Worm (Caenorhabditis elegans) whole organism, L3 larva: Measurements from ENCODE around the gene F19B6.10.

Source experiments
- R02D3.7 ChIP-seq: fragments of 150-350 bp; optimal IDR thresholded peaks from 2 replicates; lab custom pipeline; 2014; ENCODE audit warnings: missing biosample characterization, missing genetic modification characterization
- ZK546.5 ChIP-seq: sonication (generic microtip); optimal IDR thresholded peaks from 2 replicates; lab custom pipeline; 2017; ENCODE audit warnings: missing biosample characterization, missing genetic modification characterization
- aly-2 ChIP-seq: fragments of 150-350 bp; optimal IDR thresholded peaks from 2 replicates; lab custom pipeline; 2014; ENCODE audit warnings: missing biosample characterization, missing genetic modification characterization
- ama-1 ChIP-seq: fragments of 150-350 bp; optimal IDR thresholded peaks from 2 replicates; lab custom pipeline; 2018
- ceh-16 ChIP-seq: sonication (generic microtip); optimal IDR thresholded peaks from 2 replicates; lab custom pipeline; 2017; ENCODE audit warnings: missing biosample characterization, missing genetic modification characterization
- ceh-28 ChIP-seq: fragments of 150-350 bp; optimal IDR thresholded peaks from 2 replicates; lab custom pipeline; 2014; ENCODE audit warnings: missing biosample characterization, missing genetic modification reagents, missing genetic modification characterization
- ceh-82 ChIP-seq: fragments of 150-350 bp; optimal IDR thresholded peaks from 2 replicates; lab custom pipeline; 2014; ENCODE audit warnings: missing biosample characterization, missing genetic modification characterization
- ceh-9 ChIP-seq: sonication (generic microtip); optimal IDR thresholded peaks from 2 replicates; lab custom pipeline; 2018; ENCODE audit warnings: missing biosample characterization, missing genetic modification characterization
- daf-12 ChIP-seq: fragments of 150-350 bp; optimal IDR thresholded peaks from 2 replicates; lab custom pipeline; 2014; ENCODE audit warnings: missing biosample characterization, missing genetic modification reagents, missing genetic modification characterization
- egl-5 ChIP-seq: fragments of 150-350 bp; optimal IDR thresholded peaks from 2 replicates; lab custom pipeline; 2017; ENCODE audit warnings: missing biosample characterization, missing genetic modification reagents, missing genetic modification characterization, inconsistent platforms
- elt-1 ChIP-seq: fragments of 150-350 bp; optimal IDR thresholded peaks from 2 replicates; lab custom pipeline; 2014; ENCODE audit warnings: missing biosample characterization, missing genetic modification characterization
- elt-2 ChIP-seq: sonication (generic microtip); optimal IDR thresholded peaks from 2 replicates; lab custom pipeline; 2016; ENCODE audit warnings: missing genetic modification reagents, mild to moderate bottlenecking, missing genetic modification characterization, missing compliant biosample characterization
- elt-3 ChIP-seq, 3 experiments: fragments of 150-350 bp in 1 of 3; sonication (generic microtip) in 2 of 3; optimal IDR thresholded peaks; 2 replicates in 2 of 3; 4 replicates in 1 of 3; lab custom pipeline; 2014 to 2017; ENCODE audit warnings: missing biosample characterization in 3 of 3, missing genetic modification characterization in 3 of 3
- fkh-10 ChIP-seq: sonication (generic microtip); optimal IDR thresholded peaks from 2 replicates; lab custom pipeline; 2017; ENCODE audit warnings: missing biosample characterization, missing genetic modification reagents, missing genetic modification characterization
- fkh-2 ChIP-seq: fragments of 150-350 bp; optimal IDR thresholded peaks from 2 replicates; lab custom pipeline; 2014; ENCODE audit warnings: missing biosample characterization, missing genetic modification reagents, missing genetic modification characterization
- fos-1 ChIP-seq: fragments of 150-350 bp; optimal IDR thresholded peaks from 2 replicates; lab custom pipeline; 2014; ENCODE audit warnings: missing biosample characterization, missing genetic modification characterization
- hmg-11 ChIP-seq: sonication (generic microtip); optimal IDR thresholded peaks from 2 replicates; lab custom pipeline; 2016; ENCODE audit warnings: missing genetic modification characterization, missing compliant biosample characterization
- jun-1 ChIP-seq: fragments of 150-350 bp; optimal IDR thresholded peaks from 2 replicates; lab custom pipeline; 2014; ENCODE audit warnings: missing biosample characterization, missing genetic modification reagents, missing genetic modification characterization
- lin-15B ChIP-seq: fragments of 150-350 bp; optimal IDR thresholded peaks from 2 replicates; lab custom pipeline; 2014; ENCODE audit warnings: missing biosample characterization, missing genetic modification characterization
- lsy-12 ChIP-seq: sonication (generic microtip); optimal IDR thresholded peaks from 2 replicates; lab custom pipeline; 2016; ENCODE audit warnings: mild to moderate bottlenecking, missing genetic modification characterization, missing compliant biosample characterization
- mdl-1 ChIP-seq: fragments of 150-350 bp; optimal IDR thresholded peaks from 2 replicates; lab custom pipeline; 2014; ENCODE audit warnings: missing biosample characterization, missing genetic modification characterization
- mml-1 ChIP-seq: fragments of 150-350 bp; sonication (generic microtip); optimal IDR thresholded peaks from 3 replicates; lab custom pipeline; 2014; ENCODE audit warnings: missing biosample characterization, missing genetic modification characterization
- nfya-1 ChIP-seq: sonication (generic microtip); optimal IDR thresholded peaks from 2 replicates; lab custom pipeline; 2017; ENCODE audit warnings: missing genetic modification characterization, mild to moderate bottlenecking, missing compliant biosample characterization, antibody characterized with exemption, moderate library complexity; ENCODE audit not compliant: insufficient read depth
- nhr-11 ChIP-seq: fragments of 150-350 bp; optimal IDR thresholded peaks from 2 replicates; lab custom pipeline; 2014; ENCODE audit warnings: missing biosample characterization, missing genetic modification characterization
- nhr-12 ChIP-seq: fragments of 150-350 bp; optimal IDR thresholded peaks from 2 replicates; lab custom pipeline; 2014; ENCODE audit warnings: missing biosample characterization, missing genetic modification characterization
- nhr-23 ChIP-seq: fragments of 150-350 bp; optimal IDR thresholded peaks from 2 replicates; lab custom pipeline; 2014; ENCODE audit warnings: missing biosample characterization, missing genetic modification reagents, missing genetic modification characterization
- nhr-237 ChIP-seq: fragments of 150-350 bp; optimal IDR thresholded peaks from 2 replicates; lab custom pipeline; 2014; ENCODE audit warnings: missing biosample characterization, missing genetic modification characterization
- nhr-28 ChIP-seq: fragments of 150-350 bp; optimal IDR thresholded peaks from 2 replicates; lab custom pipeline; 2014; ENCODE audit warnings: missing biosample characterization, missing genetic modification characterization
- nhr-43 ChIP-seq: sonication (generic microtip); optimal IDR thresholded peaks from 2 replicates; lab custom pipeline; 2016; ENCODE audit warnings: mild to moderate bottlenecking, missing genetic modification characterization, missing compliant biosample characterization; ENCODE audit not compliant: poor library complexity, severe bottlenecking
- nhr-67 ChIP-seq: fragments of 150-350 bp; optimal IDR thresholded peaks from 2 replicates; lab custom pipeline; 2014; ENCODE audit warnings: missing biosample characterization, missing genetic modification characterization
- nhr-76 ChIP-seq: fragments of 150-350 bp; sonication (generic microtip); optimal IDR thresholded peaks from 5 replicates; lab custom pipeline; 2014; ENCODE audit warnings: missing biosample characterization, missing genetic modification characterization
- nhr-77 ChIP-seq: fragments of 150-350 bp; optimal IDR thresholded peaks from 2 replicates; lab custom pipeline; 2014; ENCODE audit warnings: missing biosample characterization, missing genetic modification characterization
- pha-4 ChIP-seq: fragments of 150-350 bp; optimal IDR thresholded peaks from 2 replicates; lab custom pipeline; 2014; ENCODE audit warnings: missing biosample characterization, missing genetic modification reagents, missing genetic modification characterization
- pqm-1 ChIP-seq: fragments of 150-350 bp; optimal IDR thresholded peaks from 2 replicates; lab custom pipeline; 2017; ENCODE audit warnings: missing biosample characterization, missing genetic modification characterization, inconsistent platforms
- skn-1 ChIP-seq: fragments of 150-350 bp; optimal IDR thresholded peaks from 2 replicates; lab custom pipeline; 2014; ENCODE audit warnings: missing biosample characterization, missing genetic modification characterization
- snpc-4 ChIP-seq: fragments of 150-350 bp; optimal IDR thresholded peaks from 2 replicates; lab custom pipeline; 2014; ENCODE audit warnings: missing biosample characterization, missing genetic modification characterization
- tbx-2 ChIP-seq: sonication (generic microtip); optimal IDR thresholded peaks from 2 replicates; lab custom pipeline; 2016; ENCODE audit warnings: mild to moderate bottlenecking, missing genetic modification characterization, missing compliant biosample characterization
- unc-39 ChIP-seq: sonication (generic microtip); optimal IDR thresholded peaks from 4 replicates; lab custom pipeline; 2017; ENCODE audit warnings: missing biosample characterization, missing genetic modification characterization
- unc-62 ChIP-seq: fragments of 150-350 bp; sonication (generic microtip); optimal IDR thresholded peaks from 4 replicates; lab custom pipeline; 2014; ENCODE audit warnings: missing biosample characterization, missing genetic modification reagents, missing genetic modification characterization
- ztf-11 ChIP-seq: fragments of 150-350 bp; optimal IDR thresholded peaks from 2 replicates; lab custom pipeline; 2014; ENCODE audit warnings: missing biosample characterization, missing genetic modification characterization
- ztf-4 ChIP-seq: fragments of 150-350 bp; optimal IDR thresholded peaks from 2 replicates; lab custom pipeline; 2014; ENCODE audit warnings: missing biosample characterization, missing genetic modification characterization

The F19B6.10 gene

DNA sequence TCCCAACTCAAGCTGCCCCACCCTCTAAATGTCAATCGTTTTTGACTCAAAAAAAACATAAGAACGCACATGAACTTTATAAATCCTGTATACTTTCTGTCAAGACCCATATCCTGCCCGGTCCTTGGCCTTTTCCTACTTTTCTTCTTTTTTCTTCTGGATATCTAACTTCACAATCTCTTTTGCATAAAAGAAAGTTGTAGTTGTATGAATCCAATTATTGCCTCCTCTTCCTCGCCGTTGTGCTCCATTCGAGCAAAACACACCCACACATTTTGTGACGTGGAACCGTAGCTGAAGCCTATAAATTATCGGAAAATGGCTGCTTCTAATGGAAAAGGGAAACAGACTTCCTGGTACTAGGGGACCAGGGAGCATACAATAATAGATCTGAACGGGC lies 13.2 kb downstream of the F19B6.10 start:
- TF ChIP-seq hmg-11 (no peak), fkh-10 (GFP tag; lab: Kevin White, UChicago) (peak; percentile 88)

DNA sequence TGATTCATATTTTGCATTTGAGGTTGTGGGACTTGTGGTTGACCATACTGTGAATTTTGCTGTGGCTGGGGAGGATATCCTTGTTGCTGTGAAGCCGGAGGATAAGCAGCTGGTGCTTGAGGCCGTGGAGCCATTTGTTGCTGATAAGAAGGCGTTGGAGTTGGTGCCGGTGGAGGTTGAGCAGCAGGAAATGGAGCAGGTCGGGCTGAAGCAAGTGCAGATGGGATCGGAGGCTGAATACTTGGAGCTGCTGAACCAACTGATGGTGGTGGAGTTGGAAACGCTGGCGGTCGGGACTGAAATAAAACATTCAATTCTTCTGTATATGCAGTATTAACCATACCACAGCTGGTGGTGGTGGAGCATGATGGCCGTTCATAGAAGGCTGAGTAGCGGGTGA lies 23.0 kb downstream of the F19B6.10 start:
- no peak for TF ChIP-seq nhr-237

DNA sequence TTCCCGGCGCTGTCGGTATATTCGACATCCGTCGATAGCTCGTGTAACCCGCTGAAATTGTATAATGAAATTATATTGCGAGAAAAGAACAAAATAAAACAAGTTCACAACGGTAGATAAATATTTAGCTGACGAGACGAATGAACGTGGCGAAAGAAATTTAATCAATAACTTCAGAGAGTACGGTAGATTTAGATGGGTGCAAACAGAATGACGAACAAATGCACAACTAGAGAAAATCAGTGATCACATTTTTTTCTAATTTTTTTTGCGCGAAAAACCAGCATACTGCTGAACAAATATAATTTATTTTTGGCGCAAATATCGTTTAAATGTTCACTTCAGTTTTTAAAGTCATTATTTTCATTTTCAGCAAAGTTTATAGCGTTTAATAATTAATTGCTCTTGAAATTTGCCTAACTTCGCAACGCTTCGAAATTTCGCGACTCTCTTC lies 23.8 kb downstream of the F19B6.10 start, which contains the start of gene sec-24.2:
Gene sec-24.2 (minus strand): TSS at position 51 of the 454 bp plus-strand sequence.
- TF ChIP-seq ceh-16 (tag; lab: Kevin White, UChicago) (no peak), aly-2 (tag; lab: Kevin White, UChicago) (no peak), pha-4 (tag; lab: Kevin White, UChicago) (no peak), nhr-23 (tag; lab: Kevin White, UChicago) (no peak), snpc-4 (no peak), elt-3 (tag; optimal IDR thresholded peaks at IDR 0.05; lab: Kevin White, UChicago) (no peak), nhr-43 (tag; lab: Kevin White, UChicago) (no peak), nhr-76 (no peak), elt-2 (tag; lab: Kevin White, UChicago) (no peak), egl-5 (tag; lab: Kevin White, UChicago) (no peak), mdl-1 (tag; lab: Kevin White, UChicago) (no peak)

DNA sequence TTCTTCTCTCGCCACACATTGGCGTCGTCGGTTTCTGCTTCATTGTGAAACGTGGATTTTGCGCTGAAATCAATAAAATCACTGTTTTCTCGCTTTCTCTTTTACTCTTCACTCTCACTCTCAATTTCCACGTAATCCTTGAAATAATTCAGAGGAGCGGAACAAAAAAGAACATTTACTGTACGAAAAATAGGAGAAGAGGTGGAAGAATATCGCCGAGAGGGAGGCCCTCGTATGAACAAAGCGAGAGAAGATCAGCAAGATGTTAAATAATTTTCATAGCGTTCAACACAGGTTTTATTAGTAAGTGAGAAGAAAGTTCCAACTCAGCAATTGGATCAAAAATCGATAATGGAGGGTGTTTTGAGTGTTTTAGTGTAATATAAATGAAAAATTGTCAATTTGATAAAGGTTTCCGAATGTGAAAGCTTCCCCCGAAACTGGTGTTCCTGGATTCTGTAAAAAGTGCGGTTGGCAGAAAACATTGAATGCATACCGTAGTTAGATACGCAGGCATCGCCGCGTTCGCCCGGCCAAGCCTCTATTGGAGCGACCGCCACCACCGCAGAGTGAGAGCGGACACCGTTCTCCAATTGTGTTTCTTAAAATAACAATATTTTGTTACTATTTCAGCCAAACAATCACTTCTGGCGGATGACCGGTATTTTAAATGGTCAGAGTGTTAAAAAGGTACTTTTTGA lies 24.5 kb downstream of the F19B6.10 start, which contains the start of the genes ccr-4 and ZC518.8:
Gene ccr-4 (plus strand): TSS at position 151 of the 701 bp plus-strand sequence.
Gene ZC518.8 (minus strand): TSS at position 517 of the 701 bp plus-strand sequence.
- TF ChIP-seq ama-1 (peak; percentile 28), pha-4 (tag; lab: Kevin White, UChicago) (peak; percentile 7), daf-12 (tag; lab: Kevin White, UChicago) (no peak), mdl-1 (tag; lab: Kevin White, UChicago) (no peak), ceh-82 (tag; lab: Kevin White, UChicago) (no peak), ceh-16 (tag; lab: Kevin White, UChicago) (no peak), hmg-11 (no peak), elt-2 (tag; lab: Kevin White, UChicago) (peak; percentile 22), snpc-4 (peak; percentile 3), fkh-2 (tag; lab: Kevin White, UChicago) (no peak), unc-62 (GFP tag; lab: Kevin White, UChicago) (no peak), nhr-11 (tag; lab: Kevin White, UChicago) (no peak), elt-3 (tag; optimal IDR thresholded peaks at IDR 0.05; lab: Kevin White, UChicago) (no peak), nhr-28 (tag; lab: Kevin White, UChicago) (no peak), unc-39 (tag; lab: Kevin White, UChicago) (no peak), jun-1 (tag; lab: Kevin White, UChicago) (no peak), nfya-1 (peak; percentile 82), R02D3.7 (no peak), egl-5 (tag; lab: Kevin White, UChicago) (no peak), nhr-23 (tag; lab: Kevin White, UChicago) (no peak), nhr-12 (no peak), lin-15B (tag; lab: Kevin White, UChicago) (peak; percentile 41)
- TF ChIP-seq, all 47 proteins: peak for 6

DNA sequence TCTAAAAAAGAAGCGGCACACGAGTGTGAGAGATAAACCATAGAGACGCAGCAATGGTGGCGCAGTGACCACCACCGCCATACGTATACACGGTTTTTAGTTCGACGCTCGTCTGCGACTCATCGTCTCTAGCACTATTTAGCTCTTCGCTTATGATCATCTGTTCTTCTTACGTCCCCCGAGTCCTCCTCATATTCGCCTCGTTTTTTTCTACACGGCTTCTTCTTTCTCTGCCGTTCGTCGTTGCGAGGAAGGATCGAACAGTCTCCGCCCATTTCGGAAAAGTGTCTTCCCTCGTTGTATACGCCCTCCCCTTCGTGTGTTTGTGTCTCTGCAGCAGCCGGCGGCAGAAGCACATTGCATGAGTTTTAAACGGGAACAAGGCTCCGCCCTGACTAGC lies 28.0 kb downstream of the F19B6.10 start:
- TF ChIP-seq unc-39 (tag; lab: Kevin White, UChicago): no peak
- TF ChIP-seq nhr-67: no peak
- no peak for TF ChIP-seq aly-2 (tag; lab: Kevin White, UChicago)
- TF ChIP-seq fos-1 (tag; lab: Kevin White, UChicago): no peak
- TF ChIP-seq unc-62 (GFP tag; lab: Kevin White, UChicago): no peak
- no peak for TF ChIP-seq daf-12 (tag; lab: Kevin White, UChicago)
- TF ChIP-seq lsy-12 (tag; lab: Kevin White, UChicago): no peak
- TF ChIP-seq hmg-11: peak; percentile 76
- TF ChIP-seq pqm-1: no peak
- TF ChIP-seq nhr-43 (tag; lab: Kevin White, UChicago): no peak
- no peak for TF ChIP-seq nhr-23 (tag; lab: Kevin White, UChicago)
- no peak for TF ChIP-seq ztf-11 (tag; lab: Kevin White, UChicago)
- no peak for TF ChIP-seq ztf-4 (tag; lab: Kevin White, UChicago)
- no peak for TF ChIP-seq ZK546.5 (tag; lab: Kevin White, UChicago)
- no peak for TF ChIP-seq elt-3 (tag; optimal IDR thresholded peaks at IDR 0.05; lab: Kevin White, UChicago)
- TF ChIP-seq nfya-1: peak; percentile 47
- no peak for TF ChIP-seq nhr-12
- no peak for TF ChIP-seq tbx-2 (tag; lab: Kevin White, UChicago)
- peak; percentile 11 for TF ChIP-seq snpc-4
- TF ChIP-seq nhr-28 (tag; lab: Kevin White, UChicago): no peak
- TF ChIP-seq elt-1 (tag; lab: Kevin White, UChicago): peak; percentile 10
- no peak for TF ChIP-seq nhr-77
- no peak for TF ChIP-seq skn-1 (tag; lab: Kevin White, UChicago)
- peak; percentile 14 for TF ChIP-seq fkh-10 (GFP tag; lab: Kevin White, UChicago)
- no peak for TF ChIP-seq ceh-82 (tag; lab: Kevin White, UChicago)
- no peak for TF ChIP-seq egl-5 (tag; lab: Kevin White, UChicago)
- TF ChIP-seq ceh-28: no peak
- no peak for TF ChIP-seq ceh-9 (tag; lab: Kevin White, UChicago)
- no peak for TF ChIP-seq nhr-11 (tag; lab: Kevin White, UChicago)
- TF ChIP-seq mml-1 (tag; lab: Kevin White, UChicago): no peak
